Fruit fly (Drosophila melanogaster) whole organism, embryonic: ENCODE data around the gene CG12992.

Source experiments
- BEAF-32 ChIP-seq: fragments of 200-800 bp; sonication (Bioruptor generic); optimal IDR thresholded peaks from 3 replicates; lab custom pipeline; 2017; ENCODE audit warnings: missing biosample characterization, missing genetic modification characterization, mild to moderate bottlenecking, moderate library complexity, missing genetic modification reagents
- BtbVII ChIP-seq: fragments of 200-800 bp; sonication (Bioruptor generic); optimal IDR thresholded peaks from 3 replicates; lab custom pipeline; 2017; ENCODE audit warnings: missing biosample characterization, mild to moderate bottlenecking, missing genetic modification characterization
- CG10959 ChIP-seq: fragments of 200-800 bp; sonication (Bioruptor generic); IDR thresholded peaks from 2 replicates; pipeline ENCODE4 v1.3.6; 2022; ENCODE audit warnings: missing biosample characterization, missing genetic modification characterization
- CG1233 ChIP-seq: fragments of 200-800 bp; sonication (Bioruptor generic); optimal IDR thresholded peaks from 4 replicates; lab custom pipeline; 2018; ENCODE audit warnings: missing biosample characterization, mild to moderate bottlenecking, missing genetic modification characterization
- CG14710 ChIP-seq: fragments of 200-800 bp; sonication (Bioruptor generic); optimal IDR thresholded peaks from 3 replicates; lab custom pipeline; 2019; ENCODE audit warnings: missing biosample characterization, mild to moderate bottlenecking, missing genetic modification characterization, moderate library complexity
- CG15073 ChIP-seq: fragments of 200-800 bp; sonication (Bioruptor generic); optimal IDR thresholded peaks from 2 replicates; lab custom pipeline; 2016; ENCODE audit warnings: missing biosample characterization, missing genetic modification characterization
- CG1832 ChIP-seq: fragments of 200-800 bp; sonication (Bioruptor generic); optimal IDR thresholded peaks from 2 replicates; lab custom pipeline; 2017; ENCODE audit warnings: missing biosample characterization, mild to moderate bottlenecking, missing genetic modification characterization, inconsistent platforms
- CG2202 ChIP-seq: fragments of 200-800 bp; sonication (Bioruptor generic); optimal IDR thresholded peaks from 2 replicates; lab custom pipeline; 2018; ENCODE audit warnings: missing biosample characterization, mild to moderate bottlenecking, missing genetic modification characterization
- CG33213 ChIP-seq: fragments of 200-800 bp; sonication (Bioruptor generic); optimal IDR thresholded peaks from 3 replicates; lab custom pipeline; 2016; ENCODE audit warnings: missing biosample characterization, missing genetic modification characterization
- CG34376 ChIP-seq: fragments of 200-800 bp; sonication (Bioruptor generic); optimal IDR thresholded peaks from 2 replicates; lab custom pipeline; 2018; ENCODE audit warnings: missing biosample characterization, mild to moderate bottlenecking, missing genetic modification characterization
- CG3847 ChIP-seq: fragments of 200-800 bp; sonication (Bioruptor generic); IDR thresholded peaks from 2 replicates; pipeline ENCODE4 v1.3.6; 2022; ENCODE audit warnings: missing biosample characterization, missing genetic modification characterization
- CG4360 ChIP-seq: fragments of 200-800 bp; sonication (Bioruptor generic); IDR thresholded peaks from 2 replicates; pipeline ENCODE4 v1.3.6; 2022; ENCODE audit warnings: missing biosample characterization, missing genetic modification characterization
- CG6654 ChIP-seq: fragments of 200-800 bp; sonication (Bioruptor generic); optimal IDR thresholded peaks from 2 replicates; lab custom pipeline; 2017; ENCODE audit warnings: missing biosample characterization, mild to moderate bottlenecking, missing genetic modification characterization
- CG6765 ChIP-seq: fragments of 200-800 bp; sonication (Bioruptor generic); optimal IDR thresholded peaks from 3 replicates; lab custom pipeline; 2017; ENCODE audit warnings: missing biosample characterization, mild to moderate bottlenecking, missing genetic modification characterization
- CG7839 ChIP-seq: fragments of 200-800 bp; sonication (Bioruptor generic); optimal IDR thresholded peaks from 3 replicates; lab custom pipeline; 2018; ENCODE audit warnings: missing biosample characterization, mild to moderate bottlenecking, missing genetic modification characterization, moderate library complexity
- Camta ChIP-seq: fragments of 200-800 bp; sonication (Bioruptor generic); optimal IDR thresholded peaks from 2 replicates; lab custom pipeline; 2016; ENCODE audit warnings: missing biosample characterization, missing genetic modification characterization
- Chrac-16 ChIP-seq: fragments of 200-800 bp; sonication (Bioruptor generic); optimal IDR thresholded peaks from 3 replicates; lab custom pipeline; 2016; ENCODE audit warnings: missing biosample characterization, missing genetic modification characterization
- CoRest ChIP-seq: fragments of 200-800 bp; sonication (Bioruptor generic); optimal IDR thresholded peaks from 3 replicates; lab custom pipeline; 2018; ENCODE audit warnings: missing biosample characterization, mild to moderate bottlenecking, missing genetic modification characterization, moderate library complexity
- D19A ChIP-seq: fragments of 200-800 bp; optimal IDR thresholded peaks from 3 replicates; lab custom pipeline; 2019; ENCODE audit warnings: missing biosample characterization, mild to moderate bottlenecking, missing genetic modification characterization, moderate library complexity
- Deaf1 ChIP-seq: fragments of 200-800 bp; optimal IDR thresholded peaks from 3 replicates; lab custom pipeline; 2019; ENCODE audit warnings: missing biosample characterization, mild to moderate bottlenecking, missing genetic modification characterization, moderate library complexity
- Dp ChIP-seq: fragments of 200-800 bp; sonication (Bioruptor generic); optimal IDR thresholded peaks from 2 replicates; lab custom pipeline; 2018; ENCODE audit warnings: missing biosample characterization, mild to moderate bottlenecking, missing genetic modification characterization, moderate library complexity
- HLHmδ ChIP-seq: fragments of 200-800 bp; sonication (Bioruptor generic); optimal IDR thresholded peaks from 2 replicates; lab custom pipeline; 2018; ENCODE audit warnings: missing biosample characterization, mild to moderate bottlenecking, missing genetic modification characterization, moderate library complexity
- HmgZ ChIP-seq: fragments of 200-800 bp; sonication (Bioruptor generic); optimal IDR thresholded peaks from 2 replicates; lab custom pipeline; 2018; ENCODE audit warnings: missing biosample characterization, mild to moderate bottlenecking, missing genetic modification characterization
- Myb ChIP-seq: fragments of 200-800 bp; sonication (Bioruptor generic); optimal IDR thresholded peaks from 2 replicates; lab custom pipeline; 2016; ENCODE audit warnings: missing biosample characterization, missing genetic modification characterization
- Poxn ChIP-seq: fragments of 200-800 bp; sonication (Bioruptor generic); IDR thresholded peaks from 2 replicates; pipeline ENCODE4 v1.3.6; 2022; ENCODE audit warnings: missing biosample characterization, missing genetic modification characterization
- Six4 ChIP-seq: fragments of 200-800 bp; sonication (Bioruptor generic); optimal IDR thresholded peaks from 2 replicates; lab custom pipeline; 2016; ENCODE audit warnings: missing biosample characterization, missing genetic modification characterization
- YL-1 ChIP-seq: fragments of 200-800 bp; sonication (Bioruptor generic); optimal IDR thresholded peaks from 3 replicates; lab custom pipeline; 2017; ENCODE audit warnings: missing biosample characterization, mild to moderate bottlenecking, missing genetic modification characterization
- ase ChIP-seq: fragments of 200-800 bp; sonication (Bioruptor generic); IDR thresholded peaks from 3 replicates; pipeline ENCODE4 v1.3.6; 2022; ENCODE audit warnings: missing biosample characterization, missing genetic modification characterization
- bigmax ChIP-seq: fragments of 200-800 bp; sonication (Bioruptor generic); optimal IDR thresholded peaks from 2 replicates; lab custom pipeline; 2018; ENCODE audit warnings: missing biosample characterization, mild to moderate bottlenecking, missing genetic modification characterization
- bowl ChIP-seq: fragments of 200-800 bp; sonication (Bioruptor generic); IDR thresholded peaks from 2 replicates; pipeline ENCODE4 v1.3.6; 2022; ENCODE audit warnings: missing biosample characterization, missing genetic modification characterization
- br ChIP-seq: fragments of >200 bp; optimal IDR thresholded peaks from 2 replicates; lab custom pipeline; 2017
- btn ChIP-seq: fragments of 200-800 bp; sonication (Bioruptor generic); optimal IDR thresholded peaks from 2 replicates; lab custom pipeline; 2016; ENCODE audit warnings: missing biosample characterization, missing genetic modification characterization
- chm ChIP-seq: fragments of 200-800 bp; sonication (Bioruptor generic); IDR thresholded peaks from 2 replicates; pipeline ENCODE4 v1.3.6; 2022; ENCODE audit warnings: missing biosample characterization, missing genetic modification characterization
- ci ChIP-seq: fragments of 200-800 bp; sonication (Bioruptor generic); IDR thresholded peaks from 3 replicates; pipeline ENCODE4 v1.3.6; 2022; ENCODE audit warnings: missing biosample characterization, missing genetic modification characterization
- crc ChIP-seq: fragments of 200-800 bp; sonication (Bioruptor generic); optimal IDR thresholded peaks from 2 replicates; lab custom pipeline; 2016; ENCODE audit warnings: missing biosample characterization, missing genetic modification characterization
- dysf ChIP-seq: fragments of 200-800 bp; sonication (Bioruptor generic); IDR thresholded peaks from 3 replicates; pipeline ENCODE4 v1.3.6; 2022; ENCODE audit warnings: missing biosample characterization, missing genetic modification characterization
- ham ChIP-seq: fragments of 200-800 bp; sonication (Bioruptor generic); IDR thresholded peaks from 2 replicates; pipeline ENCODE4 v1.3.6; 2022; ENCODE audit warnings: missing biosample characterization, missing genetic modification characterization
- jigr1 ChIP-seq: fragments of 200-800 bp; sonication (Bioruptor generic); IDR thresholded peaks from 3 replicates; pipeline ENCODE4 v1.3.6; 2022; ENCODE audit warnings: missing biosample characterization, missing genetic modification characterization
- jumu ChIP-seq: fragments of 200-800 bp; sonication (Bioruptor generic); optimal IDR thresholded peaks from 3 replicates; lab custom pipeline; 2016; ENCODE audit warnings: missing biosample characterization, missing genetic modification characterization
- lab ChIP-seq: fragments of 200-800 bp; sonication (Bioruptor generic); optimal IDR thresholded peaks from 3 replicates; lab custom pipeline; 2017; ENCODE audit warnings: missing biosample characterization, missing genetic modification characterization, mild to moderate bottlenecking, moderate library complexity, missing genetic modification reagents
- lov ChIP-seq, 2 experiments: fragments of 200-800 bp in 1 of 2; fragments of >200 bp in 1 of 2; sonication (Bioruptor generic) in 1 of 2; IDR thresholded peaks in 1 of 2; optimal IDR thresholded peaks in 1 of 2; 2 replicates in 1 of 2; 3 replicates in 1 of 2; pipeline versions ENCODE4 v1.3.6 to Lab custom; 2017 to 2022; ENCODE audit warnings: missing biosample characterization in 1 of 2, missing genetic modification characterization in 1 of 2
- maf-S ChIP-seq: fragments of 200-800 bp; sonication (Bioruptor generic); optimal IDR thresholded peaks from 2 replicates; lab custom pipeline; 2016; ENCODE audit warnings: missing biosample characterization, missing genetic modification characterization
- nerfin-1 ChIP-seq: fragments of 200-800 bp; sonication (Bioruptor generic); optimal IDR thresholded peaks from 3 replicates; lab custom pipeline; 2019; ENCODE audit warnings: missing biosample characterization, mild to moderate bottlenecking, missing genetic modification characterization, moderate library complexity
- ranshi ChIP-seq: fragments of 200-800 bp; sonication (Bioruptor generic); IDR thresholded peaks from 2 replicates; pipeline ENCODE4 v1.3.6; 2022; ENCODE audit warnings: missing biosample characterization, missing genetic modification characterization
- run ChIP-seq: fragments of 200-800 bp; sonication (Bioruptor generic); optimal IDR thresholded peaks from 3 replicates; lab custom pipeline; 2018; ENCODE audit warnings: missing biosample characterization, mild to moderate bottlenecking, missing genetic modification characterization
- salm ChIP-seq: fragments of 200-800 bp; sonication (Bioruptor generic); optimal IDR thresholded peaks from 2 replicates; lab custom pipeline; 2018; ENCODE audit warnings: missing biosample characterization, mild to moderate bottlenecking, missing genetic modification characterization
- schlank ChIP-seq: fragments of 200-800 bp; sonication (Bioruptor generic); optimal IDR thresholded peaks from 2 replicates; lab custom pipeline; 2018; ENCODE audit warnings: missing biosample characterization, mild to moderate bottlenecking, missing genetic modification characterization
- stwl ChIP-seq: fragments of 200-800 bp; sonication (Bioruptor generic); optimal IDR thresholded peaks from 3 replicates; lab custom pipeline; 2018; ENCODE audit warnings: missing biosample characterization, mild to moderate bottlenecking, missing genetic modification characterization, moderate library complexity
- sug ChIP-seq: fragments of 200-800 bp; optimal IDR thresholded peaks from 2 replicates; lab custom pipeline; 2019; ENCODE audit warnings: missing biosample characterization, mild to moderate bottlenecking, missing genetic modification characterization, moderate library complexity
- toy ChIP-seq: fragments of 200-800 bp; sonication (Bioruptor generic); IDR thresholded peaks from 2 replicates; pipeline ENCODE4 v1.3.6; 2022; ENCODE audit warnings: missing biosample characterization, missing genetic modification characterization
- vvl ChIP-seq: fragments of 200-800 bp; sonication (Bioruptor generic); IDR thresholded peaks from 2 replicates; pipeline ENCODE4 v1.3.6; 2022; ENCODE audit warnings: missing biosample characterization, missing genetic modification characterization
- yki ChIP-seq: fragments of >200 bp; optimal IDR thresholded peaks from 3 replicates; lab custom pipeline; 2018

CG12992 gene

DNA sequence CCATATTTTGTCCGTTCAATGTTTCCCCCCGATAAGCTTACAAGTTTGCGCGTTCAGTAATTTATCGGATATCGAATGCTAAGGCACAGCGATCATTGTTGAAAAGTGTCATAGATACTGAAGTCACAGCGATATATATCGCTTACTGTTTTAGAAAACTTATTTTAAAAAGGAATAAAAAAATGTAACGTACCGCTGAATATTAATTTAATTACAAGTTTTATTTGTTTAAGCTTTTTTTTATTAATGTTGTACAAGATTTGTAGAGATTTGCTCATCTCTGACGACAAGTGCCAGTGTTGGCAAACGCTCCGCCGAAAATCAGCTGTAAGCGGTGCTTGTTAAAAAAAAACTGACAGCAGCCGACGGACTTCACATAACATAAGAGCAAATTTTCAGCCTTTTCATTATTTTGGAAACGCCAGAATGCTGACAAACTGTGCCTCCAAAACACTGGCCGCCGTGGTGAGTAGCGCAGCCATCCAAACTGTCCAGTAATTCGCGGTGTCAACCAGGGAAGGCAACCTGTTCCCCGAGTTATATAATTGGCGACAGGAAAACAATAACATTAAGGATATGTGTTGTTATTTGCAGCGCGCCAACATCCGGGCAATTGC, 43.4 kb downstream of the CG12992 start, which contains the start of the genes corolla and ND-24 (continued):
- TF ChIP-seq sug (peak; percentile 59), lov (optimal IDR thresholded peaks at IDR 0.05; lab: Kevin White, UChicago) (no peak), lov (GFP tag; IDR thresholded peaks at IDR 0.05; lab: Robert Waterston, UW) (peak; percentile 69; the same call in 1 of the 3 replicates), lab (GFP tag; lab: Kevin White, UChicago) (no peak), CG2202 (tag; lab: Kevin White, UChicago) (peak; percentile 41), CG7839 (no peak), bigmax (no peak), ham (GFP tag; lab: Robert Waterston, UW) (no peak), jumu (GFP tag; lab: Kevin White, UChicago) (peak; percentile 82), CG6654 (GFP tag; lab: Kevin White, UChicago) (no peak), vvl (GFP tag; lab: Robert Waterston, UW) (peak; percentile 93), maf-S (GFP tag; lab: Kevin White, UChicago) (peak; percentile 83), Six4 (peak; percentile 74), toy (peak; percentile 66; the same call in 1 of the 2 replicates), HmgZ (tag; lab: Kevin White, UChicago) (peak; percentile 75), Dp (GFP tag; lab: Kevin White, UChicago) (peak; percentile 77), D19A (tag; lab: Kevin White, UChicago) (peak; percentile 37), Camta (peak; percentile 85), Deaf1 (no peak)
- TF ChIP-seq, all 482 proteins: peak for 386

DNA sequence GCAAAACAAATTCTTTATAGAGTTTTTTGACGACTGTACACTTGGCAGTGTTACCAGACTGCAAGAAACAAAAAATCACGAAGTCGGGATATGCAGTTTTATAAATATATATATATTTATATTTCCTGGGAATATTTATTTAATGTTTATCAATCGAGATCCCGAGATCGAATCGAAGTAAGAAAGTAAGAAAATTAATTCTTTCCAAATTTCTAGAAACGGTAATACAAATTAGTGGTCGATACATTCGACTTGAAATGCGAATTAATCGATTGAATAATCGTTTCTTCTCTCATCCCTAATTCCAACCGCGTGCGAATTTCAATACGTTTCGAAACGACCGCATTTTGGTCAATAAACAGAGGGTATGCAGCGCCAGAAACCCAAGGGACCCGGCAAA, 47.3 kb downstream of the CG12992 start, which contains the start of the genes CG8289 and CG5800:
TSS of gene CG8289 (minus strand) at position 44 of the 400 bp plus-strand sequence.
TSS of gene CG5800 (plus strand) at position 281 of the 400 bp plus-strand sequence.
- TF ChIP-seq dysf (GFP tag; lab: Robert Waterston, UW): no peak
- no peak for TF ChIP-seq CG10959 (GFP tag; lab: Robert Waterston, UW)
- TF ChIP-seq YL-1 (GFP tag; lab: Kevin White, UChicago): peak; percentile 84
- TF ChIP-seq CG14710 (tag; lab: Kevin White, UChicago): peak; percentile 79
- no peak for TF ChIP-seq CG6765 (GFP tag; lab: Kevin White, UChicago)
- TF ChIP-seq bowl (GFP tag; lab: Robert Waterston, UW): no peak
- no peak for TF ChIP-seq salm (tag; lab: Kevin White, UChicago)
- TF ChIP-seq CoRest (tag; lab: Kevin White, UChicago): no peak
- no peak for TF ChIP-seq CG15073 (GFP tag; lab: Kevin White, UChicago)
- TF ChIP-seq jigr1 (GFP tag; lab: Robert Waterston, UW): no peak
- TF ChIP-seq nerfin-1: no peak
- TF ChIP-seq CG33213 (GFP tag; lab: Kevin White, UChicago): no peak
- TF ChIP-seq br (lab: Kevin White, UChicago): no peak
- peak; percentile 71 for TF ChIP-seq BEAF-32
- no peak for TF ChIP-seq chm
- TF ChIP-seq schlank (tag; lab: Kevin White, UChicago): no peak
- no peak for TF ChIP-seq CG1832 (GFP tag; lab: Kevin White, UChicago)
- TF ChIP-seq Chrac-16 (GFP tag; lab: Kevin White, UChicago): no peak
- TF ChIP-seq CG1233: no peak
- no peak for TF ChIP-seq ase
- TF ChIP-seq CG4360: no peak
- TF ChIP-seq run (tag; lab: Kevin White, UChicago): no peak
- no peak for TF ChIP-seq BtbVII
- TF ChIP-seq CG34376 (GFP tag; lab: Kevin White, UChicago): no peak
- TF ChIP-seq Poxn (GFP tag; lab: Robert Waterston, UW): no peak
- no peak for TF ChIP-seq btn (GFP tag; lab: Kevin White, UChicago)
- TF ChIP-seq ranshi: no peak
- TF ChIP-seq ci (GFP tag; lab: Robert Waterston, UW): no peak
- no peak for TF ChIP-seq HLHmδ
- TF ChIP-seq yki: no peak
- peak; percentile 38 for TF ChIP-seq stwl
- no peak for TF ChIP-seq CG3847
- TF ChIP-seq crc (GFP tag; lab: Kevin White, UChicago): no peak
- TF ChIP-seq Myb (GFP tag; lab: Kevin White, UChicago): no peak
